Fruit fly (Drosophila melanogaster) whole organism, embryonic: ENCODE results near the gene Traf4.
A peak's percentile ranks its signal among the peaks of the same experiment; 100 is the strongest.

Experiments used
- Abd-B ChIP-seq: fragments of 200-800 bp; sonication (Bioruptor generic); optimal IDR thresholded peaks from 2 replicates; lab custom pipeline; 2018; ENCODE audit warnings: missing biosample characterization, mild to moderate bottlenecking, missing genetic modification characterization, moderate library complexity
- CG12219 ChIP-seq: fragments of 200-800 bp; sonication (Bioruptor generic); optimal IDR thresholded peaks from 3 replicates; lab custom pipeline; 2018; ENCODE audit warnings: missing biosample characterization, mild to moderate bottlenecking, missing genetic modification characterization
- CG13894 ChIP-seq: fragments of 200-800 bp; sonication (Bioruptor generic); optimal IDR thresholded peaks from 3 replicates; lab custom pipeline; 2018; ENCODE audit warnings: missing biosample characterization, mild to moderate bottlenecking, missing genetic modification characterization, moderate library complexity
- CG14667 ChIP-seq: fragments of 200-800 bp; sonication (Bioruptor generic); IDR thresholded peaks from 2 replicates; pipeline ENCODE4 v1.3.6; 2022; ENCODE audit warnings: missing biosample characterization, missing genetic modification characterization
- CG14710 ChIP-seq: fragments of 200-800 bp; sonication (Bioruptor generic); optimal IDR thresholded peaks from 3 replicates; lab custom pipeline; 2019; ENCODE audit warnings: missing biosample characterization, mild to moderate bottlenecking, missing genetic modification characterization, moderate library complexity
- CG15696 ChIP-seq: fragments of 200-800 bp; sonication (Bioruptor generic); optimal IDR thresholded peaks from 2 replicates; lab custom pipeline; 2019; ENCODE audit warnings: missing biosample characterization, mild to moderate bottlenecking, missing genetic modification characterization, moderate library complexity
- CG17568 ChIP-seq: fragments of 200-800 bp; sonication (Bioruptor generic); optimal IDR thresholded peaks from 2 replicates; lab custom pipeline; 2018; ENCODE audit warnings: missing biosample characterization, mild to moderate bottlenecking, missing genetic modification characterization, moderate library complexity
- CG17802 ChIP-seq: fragments of 200-800 bp; sonication (Bioruptor generic); optimal IDR thresholded peaks from 2 replicates; lab custom pipeline; 2018; ENCODE audit warnings: missing biosample characterization, mild to moderate bottlenecking, missing genetic modification characterization, moderate library complexity
- CG2120 ChIP-seq: fragments of 200-800 bp; sonication (Bioruptor generic); optimal IDR thresholded peaks from 3 replicates; lab custom pipeline; 2016; ENCODE audit warnings: missing biosample characterization, missing genetic modification characterization
- CG2875 ChIP-seq: fragments of 200-800 bp; sonication (Bioruptor generic); optimal IDR thresholded peaks from 2 replicates; lab custom pipeline; 2017; ENCODE audit warnings: missing biosample characterization, mild to moderate bottlenecking, missing genetic modification characterization, missing genetic modification reagents
- CG3407 ChIP-seq: fragments of 200-800 bp; sonication (Bioruptor generic); optimal IDR thresholded peaks from 2 replicates; lab custom pipeline; 2018; ENCODE audit warnings: missing biosample characterization, mild to moderate bottlenecking, missing genetic modification characterization
- CG34422 ChIP-seq: fragments of 200-800 bp; sonication (Bioruptor generic); IDR thresholded peaks from 3 replicates; pipeline ENCODE4 v1.3.6; 2022; ENCODE audit warnings: missing biosample characterization, missing genetic modification characterization
- CG4328 ChIP-seq: fragments of 200-800 bp; sonication (Bioruptor generic); optimal IDR thresholded peaks from 3 replicates; lab custom pipeline; 2017; ENCODE audit warnings: missing biosample characterization, missing genetic modification reagents, missing genetic modification characterization
- CG6683 ChIP-seq: fragments of 200-800 bp; sonication (Bioruptor generic); optimal IDR thresholded peaks from 2 replicates; lab custom pipeline; 2017; ENCODE audit warnings: missing biosample characterization, mild to moderate bottlenecking, missing genetic modification characterization, missing genetic modification reagents
- CG6854 ChIP-seq: fragments of 200-800 bp; sonication (Bioruptor generic); optimal IDR thresholded peaks from 3 replicates; lab custom pipeline; 2017; ENCODE audit warnings: missing biosample characterization, mild to moderate bottlenecking, missing genetic modification characterization
- CG9727 ChIP-seq: fragments of 200-800 bp; sonication (Bioruptor generic); optimal IDR thresholded peaks from 3 replicates; lab custom pipeline; 2017; ENCODE audit warnings: missing biosample characterization, mild to moderate bottlenecking, missing genetic modification characterization
- Camta ChIP-seq: fragments of 200-800 bp; sonication (Bioruptor generic); optimal IDR thresholded peaks from 2 replicates; lab custom pipeline; 2016; ENCODE audit warnings: missing biosample characterization, missing genetic modification characterization
- Chrac-16 ChIP-seq: fragments of 200-800 bp; sonication (Bioruptor generic); optimal IDR thresholded peaks from 3 replicates; lab custom pipeline; 2016; ENCODE audit warnings: missing biosample characterization, missing genetic modification characterization
- Dfd ChIP-seq, 2 experiments: fragments of >200 bp; optimal IDR thresholded peaks; 2 replicates each; lab custom pipeline; 2017; ENCODE audit warnings: missing biosample characterization in 2 of 2, missing genetic modification characterization in 2 of 2
- Dip2 ChIP-seq: fragments of 200-800 bp; sonication (Bioruptor generic); IDR thresholded peaks from 2 replicates; pipeline ENCODE4 v1.3.6; 2022; ENCODE audit warnings: missing biosample characterization, missing genetic modification characterization
- Ets65A ChIP-seq: fragments of 200-800 bp; sonication (Bioruptor generic); peaks from one replicate; lab custom pipeline; 2016; ENCODE audit warnings: missing biosample characterization, missing genetic modification characterization
- GATAe ChIP-seq: fragments of 200-800 bp; sonication (Bioruptor generic); conservative IDR thresholded peaks from 2 replicates; pipeline ENCODE4 v1.3.6; 2022; ENCODE audit warnings: missing biosample characterization, missing genetic modification characterization
- H15 ChIP-seq: fragments of 200-800 bp; sonication (Bioruptor generic); IDR thresholded peaks from 3 replicates; pipeline ENCODE4 v1.3.6; 2022; ENCODE audit warnings: missing biosample characterization, missing genetic modification characterization
- HLH3B ChIP-seq: fragments of 200-800 bp; sonication (Bioruptor generic); IDR thresholded peaks from 2 replicates; pipeline ENCODE4 v1.3.6; 2022; ENCODE audit warnings: missing biosample characterization, missing genetic modification characterization
- HLHmδ ChIP-seq: fragments of 200-800 bp; sonication (Bioruptor generic); optimal IDR thresholded peaks from 2 replicates; lab custom pipeline; 2018; ENCODE audit warnings: missing biosample characterization, mild to moderate bottlenecking, missing genetic modification characterization, moderate library complexity
- Hey ChIP-seq: fragments of 200-800 bp; sonication (Bioruptor generic); optimal IDR thresholded peaks from 3 replicates; lab custom pipeline; 2018; ENCODE audit warnings: missing biosample characterization, mild to moderate bottlenecking, missing genetic modification characterization
- HmgD ChIP-seq: fragments of 200-800 bp; sonication (Bioruptor generic); optimal IDR thresholded peaks from 3 replicates; lab custom pipeline; 2016; ENCODE audit warnings: missing biosample characterization, missing genetic modification characterization
- Hsf ChIP-seq: fragments of 200-800 bp; sonication (Bioruptor generic); optimal IDR thresholded peaks from 3 replicates; lab custom pipeline; 2016; ENCODE audit warnings: missing biosample characterization, missing genetic modification characterization
- Kr ChIP-seq: fragments of 200-800 bp; sonication (Bioruptor generic); optimal IDR thresholded peaks from 2 replicates; lab custom pipeline; 2017; ENCODE audit warnings: missing biosample characterization, mild to moderate bottlenecking, missing genetic modification characterization
- MESR4 ChIP-seq: fragments of 200-800 bp; sonication (Bioruptor generic); optimal IDR thresholded peaks from 2 replicates; lab custom pipeline; 2018; ENCODE audit warnings: missing biosample characterization, mild to moderate bottlenecking, missing genetic modification characterization, moderate library complexity
- Max ChIP-seq: fragments of 200-800 bp; sonication (Bioruptor generic); optimal IDR thresholded peaks from 2 replicates; lab custom pipeline; 2016; ENCODE audit warnings: missing biosample characterization, mild to moderate bottlenecking, missing genetic modification characterization
- NfI ChIP-seq: fragments of 200-800 bp; sonication (Bioruptor generic); optimal IDR thresholded peaks from 3 replicates; lab custom pipeline; 2018; ENCODE audit warnings: missing biosample characterization, mild to moderate bottlenecking, missing genetic modification characterization, moderate library complexity
- Poxn ChIP-seq: fragments of 200-800 bp; sonication (Bioruptor generic); IDR thresholded peaks from 2 replicates; pipeline ENCODE4 v1.3.6; 2022; ENCODE audit warnings: missing biosample characterization, missing genetic modification characterization
- Ravus ChIP-seq: fragments of 200-800 bp; sonication (Bioruptor generic); IDR thresholded peaks from 2 replicates; pipeline ENCODE4 v1.3.6; 2022; ENCODE audit warnings: missing biosample characterization, missing genetic modification characterization
- Sox102F ChIP-seq: fragments of 200-800 bp; sonication (Bioruptor generic); optimal IDR thresholded peaks from 2 replicates; lab custom pipeline; 2018; ENCODE audit warnings: missing biosample characterization, mild to moderate bottlenecking, missing genetic modification characterization, moderate library complexity
- Stat92E ChIP-seq, 3 experiments: fragments of >200 bp in 2 of 3; fragments of 200-800 bp in 1 of 3; sonication (Bioruptor generic) in 1 of 3; optimal IDR thresholded peaks; 2 replicates each; lab custom pipeline; 2017 to 2019; ENCODE audit warnings: missing biosample characterization in 3 of 3, missing genetic modification characterization in 3 of 3, mild to moderate bottlenecking in 1 of 3, moderate library complexity in 1 of 3
- bigmax ChIP-seq: fragments of 200-800 bp; sonication (Bioruptor generic); optimal IDR thresholded peaks from 2 replicates; lab custom pipeline; 2018; ENCODE audit warnings: missing biosample characterization, mild to moderate bottlenecking, missing genetic modification characterization
- cad ChIP-seq: fragments of >200 bp; optimal IDR thresholded peaks from 2 replicates; lab custom pipeline; 2017; ENCODE audit warnings: missing biosample characterization, missing genetic modification characterization
- fd96Cb ChIP-seq: fragments of 200-800 bp; sonication (Bioruptor generic); optimal IDR thresholded peaks from 2 replicates; lab custom pipeline; 2018; ENCODE audit warnings: missing biosample characterization, mild to moderate bottlenecking, missing genetic modification characterization, moderate library complexity
- gro ChIP-seq: fragments of 200-800 bp; sonication (Bioruptor generic); optimal IDR thresholded peaks from 2 replicates; lab custom pipeline; 2016; ENCODE audit warnings: missing biosample characterization, missing genetic modification characterization
- maf-S ChIP-seq: fragments of 200-800 bp; sonication (Bioruptor generic); optimal IDR thresholded peaks from 2 replicates; lab custom pipeline; 2016; ENCODE audit warnings: missing biosample characterization, missing genetic modification characterization
- nmo ChIP-seq: fragments of 200-800 bp; sonication (Bioruptor generic); optimal IDR thresholded peaks from 2 replicates; lab custom pipeline; 2018; ENCODE audit warnings: missing biosample characterization, mild to moderate bottlenecking, missing genetic modification characterization, moderate library complexity
- odd ChIP-seq: fragments of 200-800 bp; sonication (Bioruptor generic); optimal IDR thresholded peaks from 2 replicates; lab custom pipeline; 2017; ENCODE audit warnings: missing biosample characterization, mild to moderate bottlenecking, missing genetic modification characterization
- pfk ChIP-seq: fragments of 200-800 bp; sonication (Bioruptor generic); optimal IDR thresholded peaks from 2 replicates; lab custom pipeline; 2018; ENCODE audit warnings: missing biosample characterization, mild to moderate bottlenecking, missing genetic modification characterization, moderate library complexity
- sc ChIP-seq, 3 experiments: fragments of >200 bp in 2 of 3; fragments of 200-800 bp in 1 of 3; sonication (Bioruptor generic) in 1 of 3; optimal IDR thresholded peaks; 2 replicates in 2 of 3; 3 replicates in 1 of 3; lab custom pipeline; 2017; ENCODE audit warnings: mild to moderate bottlenecking in 1 of 3, missing biosample characterization in 1 of 3, missing genetic modification characterization in 1 of 3, missing genetic modification reagents in 1 of 3
- seq ChIP-seq: fragments of 200-800 bp; sonication (Bioruptor generic); IDR thresholded peaks from 2 replicates; pipeline ENCODE4 v1.3.6; 2022; ENCODE audit warnings: missing biosample characterization, missing genetic modification characterization
- sug ChIP-seq: fragments of 200-800 bp; optimal IDR thresholded peaks from 2 replicates; lab custom pipeline; 2019; ENCODE audit warnings: missing biosample characterization, mild to moderate bottlenecking, missing genetic modification characterization, moderate library complexity
- tio ChIP-seq: fragments of 200-800 bp; sonication (Bioruptor generic); optimal IDR thresholded peaks from 2 replicates; lab custom pipeline; 2017; ENCODE audit warnings: missing biosample characterization, missing genetic modification characterization, inconsistent platforms
- tll ChIP-seq, 2 experiments: fragments of 200-800 bp in 1 of 2; fragments of >200 bp in 1 of 2; sonication (Bioruptor generic) in 1 of 2; optimal IDR thresholded peaks; 2 replicates each; lab custom pipeline; 2017 to 2019; ENCODE audit warnings: missing biosample characterization in 2 of 2, missing genetic modification characterization in 2 of 2, mild to moderate bottlenecking in 1 of 2, moderate library complexity in 1 of 2

The Traf4 gene

DNA sequence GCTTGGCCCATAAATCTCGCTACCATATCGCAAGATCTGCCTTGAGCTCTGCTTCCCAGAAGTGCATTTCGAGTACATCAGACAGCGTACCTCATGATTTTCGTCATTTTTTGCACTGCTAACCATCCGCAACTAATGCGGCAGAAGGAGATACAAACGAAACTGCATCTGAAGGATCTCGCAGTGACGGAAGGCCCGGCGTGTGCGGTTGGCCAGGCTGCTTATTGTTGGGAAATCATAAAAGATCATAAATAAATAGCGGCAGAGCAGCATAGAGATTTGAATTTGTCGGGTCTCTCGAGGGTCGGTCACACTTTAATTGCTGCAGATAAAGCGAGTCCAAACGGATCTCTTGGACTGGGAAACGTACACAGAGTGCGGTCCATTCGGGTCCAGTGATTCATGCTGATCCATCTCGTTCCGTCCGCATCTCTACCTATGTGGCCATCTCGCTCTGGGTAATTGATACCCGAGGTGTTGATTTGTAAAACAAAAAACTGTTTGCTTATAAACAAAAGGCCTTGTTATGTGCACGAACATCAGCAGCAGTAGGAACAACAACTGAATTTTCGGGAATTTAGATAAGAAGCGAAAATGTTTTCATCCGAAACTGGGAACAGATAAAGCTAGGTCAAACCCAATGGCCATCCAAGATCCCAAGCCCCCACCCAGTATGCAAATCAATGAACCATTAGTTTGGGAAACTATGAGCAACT is 7.0 kb downstream of the Traf4 start (continued):
- TF ChIP-seq H15: no peak
- TF ChIP-seq Max (GFP tag; lab: Kevin White, UChicago): no peak
- TF ChIP-seq Abd-B (GFP tag; lab: Kevin White, UChicago): no peak
- TF ChIP-seq sc (optimal IDR thresholded peaks at IDR 0.05; lab: Kevin White, UChicago): no peak
- TF ChIP-seq sc (GFP tag; optimal IDR thresholded peaks at IDR 0.05; lab: Kevin White, UChicago): no peak
- no peak for TF ChIP-seq Camta (GFP tag; lab: Kevin White, UChicago)
- TF ChIP-seq CG2120: no peak
- no peak for TF ChIP-seq Dfd (GFP tag; optimal IDR thresholded peaks at IDR 0.05; lab: Kevin White, UChicago)
- TF ChIP-seq CG13894: no peak
- no peak for TF ChIP-seq HmgD
- no peak for TF ChIP-seq GATAe (GFP tag; lab: Robert Waterston, UW)
- TF ChIP-seq CG9727: no peak
- no peak for TF ChIP-seq Ravus
- TF ChIP-seq Kr (GFP tag; lab: Kevin White, UChicago): peak; percentile 70
- TF ChIP-seq CG15696 (tag; lab: Kevin White, UChicago): no peak
- TF ChIP-seq CG12219: no peak
- TF ChIP-seq MESR4: no peak
- TF ChIP-seq CG14667 (GFP tag; lab: Robert Waterston, UW): no peak
- TF ChIP-seq odd (GFP tag; lab: Kevin White, UChicago): peak; percentile 25
- no peak for TF ChIP-seq CG17802 (tag; lab: Kevin White, UChicago)
- no peak for TF ChIP-seq seq (GFP tag; lab: Robert Waterston, UW)
- no peak for TF ChIP-seq fd96Cb (tag; lab: Kevin White, UChicago)
- TF ChIP-seq gro (GFP tag; lab: Kevin White, UChicago): no peak
- TF ChIP-seq bigmax (GFP tag; lab: Kevin White, UChicago): no peak
- no peak for TF ChIP-seq CG3407 (GFP tag; lab: Kevin White, UChicago)
- TF ChIP-seq HLH3B (GFP tag; lab: Robert Waterston, UW): no peak
- no peak for TF ChIP-seq CG2875 (GFP tag; lab: Kevin White, UChicago)
- TF ChIP-seq Hey (tag; lab: Kevin White, UChicago): no peak
- peak; percentile 95 for TF ChIP-seq cad (GFP tag; lab: Kevin White, UChicago)
- no peak for TF ChIP-seq Ets65A
- no peak for TF ChIP-seq HLHmδ
- no peak for TF ChIP-seq Sox102F (GFP tag; lab: Kevin White, UChicago)
- TF ChIP-seq nmo (GFP tag; lab: Kevin White, UChicago): no peak
- TF ChIP-seq tll (GFP tag; optimal IDR thresholded peaks at IDR 0.05; lab: Kevin White, UChicago): peak in 1 of 2 experiments; percentile 89
- TF ChIP-seq CG6683 (GFP tag; lab: Kevin White, UChicago): no peak
- TF ChIP-seq tio (GFP tag; lab: Kevin White, UChicago): no peak
- TF ChIP-seq CG17568 (GFP tag; lab: Kevin White, UChicago): no peak
- TF ChIP-seq Dip2 (GFP tag; lab: Robert Waterston, UW): no peak
- no peak for TF ChIP-seq CG4328
- no peak for TF ChIP-seq NfI
- no peak for TF ChIP-seq CG14710
- TF ChIP-seq Poxn (GFP tag; lab: Robert Waterston, UW): no peak
- no peak for TF ChIP-seq maf-S
- peak in 1 of 3 experiments; percentile 68 for TF ChIP-seq Stat92E (GFP tag; optimal IDR thresholded peaks at IDR 0.05; lab: Kevin White, UChicago)
- no peak for TF ChIP-seq Hsf (GFP tag; lab: Kevin White, UChicago)
- TF ChIP-seq sug (tag; lab: Kevin White, UChicago): no peak
- no peak for TF ChIP-seq CG34422 (GFP tag; lab: Robert Waterston, UW)
- TF ChIP-seq pfk (GFP tag; lab: Kevin White, UChicago): no peak
- no peak for TF ChIP-seq CG6854 (GFP tag; lab: Kevin White, UChicago)
- no peak for TF ChIP-seq Chrac-16 (GFP tag; lab: Kevin White, UChicago)
